Worm (Caenorhabditis elegans): ENCODE measurements around the gene Y39B6A.34.

DNA sequence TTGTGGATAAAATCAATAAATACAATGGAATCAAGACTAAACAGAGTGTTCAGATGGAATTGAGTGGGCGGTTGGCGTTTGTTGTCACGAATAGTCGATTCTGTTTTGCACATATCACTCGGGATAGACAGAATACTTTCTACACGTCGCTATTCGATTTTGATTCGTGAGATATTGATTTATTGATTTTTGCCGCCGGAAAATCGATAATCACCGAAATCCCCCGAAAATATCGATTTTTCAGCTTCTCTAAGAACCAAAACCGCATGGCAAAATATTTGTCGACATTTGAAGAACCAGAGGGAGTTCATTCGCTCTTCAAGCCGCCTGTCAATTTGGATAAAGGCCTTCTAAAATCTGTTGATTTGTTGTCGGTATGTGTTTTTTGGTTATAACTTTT is 9.6 kb downstream of the Y39B6A.34 start:
- TF ChIP-seq hmg-4 (GFP tag; optimal IDR thresholded peaks at IDR 0.05) (no peak), ceh-36 (tag; optimal IDR thresholded peaks at IDR 0.05) (no peak), B0310.2 (tag; optimal IDR thresholded peaks at IDR 0.05) (no peak), flt-1 (GFP tag; IDR thresholded peaks at IDR 0.05) (no peak), tbx-37 (GFP tag; conservative IDR thresholded peaks at IDR 0.05) (no peak), ama-1 (optimal IDR thresholded peaks at IDR 0.05) (no peak), hmbx-1 (tag; optimal IDR thresholded peaks at IDR 0.05) (no peak), pes-1 (GFP tag; IDR thresholded peaks at IDR 0.05) (no peak), ets-7 (tag; optimal IDR thresholded peaks at IDR 0.05) (no peak)

All from whole organism, early embryonic.